Worm (Caenorhabditis elegans) whole organism, L1 larva: ENCODE data around the gene ZK930.4.
A peak's percentile ranks its signal among the peaks of the same experiment; 100 is the strongest.

Experiments used
- Y116A8C.19 ChIP-seq: sonication (generic microtip); optimal IDR thresholded peaks from 2 replicates; lab custom pipeline; 2016; ENCODE audit warnings: missing compliant biosample characterization, missing genetic modification characterization, borderline replicate concordance
- aha-1 ChIP-seq: fragments of 150-350 bp; optimal IDR thresholded peaks from 2 replicates; lab custom pipeline; 2014; ENCODE audit warnings: missing biosample characterization, missing genetic modification characterization
- alr-1 ChIP-seq: fragments of 200-800 bp; sonication (Bioruptor generic); optimal IDR thresholded peaks from 2 replicates; lab custom pipeline; 2018; ENCODE audit warnings: borderline replicate concordance, mild to moderate bottlenecking, missing genetic modification characterization, missing compliant biosample characterization
- ama-1 ChIP-seq: fragments of 150-350 bp; optimal IDR thresholded peaks from 2 replicates; lab custom pipeline; 2014
- blmp-1 ChIP-seq: fragments of 150-350 bp; optimal IDR thresholded peaks from 2 replicates; lab custom pipeline; 2014; ENCODE audit warnings: missing biosample characterization, missing genetic modification characterization
- ceh-82 ChIP-seq, 3 experiments: fragments of 150-350 bp in 1 of 3; sonication (generic microtip) in 2 of 3; optimal IDR thresholded peaks; 2 replicates each; lab custom pipeline; 2014 to 2017; ENCODE audit warnings: missing biosample characterization in 3 of 3, missing genetic modification characterization in 3 of 3
- ceh-90 ChIP-seq: sonication (generic microtip); optimal IDR thresholded peaks from 2 replicates; lab custom pipeline; 2016; ENCODE audit warnings: missing genetic modification characterization, missing compliant biosample characterization
- dpl-1 ChIP-seq, 3 experiments: fragments of 150-350 bp in 2 of 3; sonication (generic microtip) in 1 of 3; optimal IDR thresholded peaks; 2 replicates each; lab custom pipeline; 2014 to 2017; ENCODE audit warnings: missing biosample characterization in 3 of 3, missing genetic modification characterization in 3 of 3, missing genetic modification reagents in 3 of 3
- dsc-1 ChIP-seq: sonication (generic microtip); optimal IDR thresholded peaks from 2 replicates; lab custom pipeline; 2016; ENCODE audit warnings: mild to moderate bottlenecking, missing genetic modification characterization, missing compliant biosample characterization
- efl-1 ChIP-seq, 4 experiments: fragments of 150-350 bp; optimal IDR thresholded peaks in 3 of 4; peaks in 1 of 4; 1 replicate in 1 of 4; 2 replicates in 3 of 4; lab custom pipeline; 2014; ENCODE audit warnings: missing biosample characterization in 2 of 4, missing genetic modification characterization in 2 of 4, missing genetic modification reagents in 2 of 4
- egl-13 ChIP-seq: sonication (generic microtip); optimal IDR thresholded peaks from 2 replicates; lab custom pipeline; 2016; ENCODE audit warnings: missing genotype, missing genetic modification reagents, missing genetic modification characterization, missing compliant biosample characterization
- elt-2 ChIP-seq: sonication (generic microtip); optimal IDR thresholded peaks from 2 replicates; lab custom pipeline; 2016; ENCODE audit warnings: missing genetic modification characterization, mild to moderate bottlenecking, inconsistent platforms, missing compliant biosample characterization, missing genetic modification reagents
- elt-3 ChIP-seq, 6 experiments: fragments of 150-350 bp in 1 of 6; sonication (generic microtip); optimal IDR thresholded peaks; 2 replicates each; lab custom pipeline; 2017 to 2018; ENCODE audit warnings: missing biosample characterization in 6 of 6, missing genetic modification characterization in 6 of 6, inconsistent platforms in 1 of 6
- fkh-10 ChIP-seq: sonication (generic microtip); optimal IDR thresholded peaks from 2 replicates; lab custom pipeline; 2017; ENCODE audit warnings: missing biosample characterization, missing genetic modification reagents, missing genetic modification characterization
- fos-1 ChIP-seq: fragments of 150-350 bp; optimal IDR thresholded peaks from 2 replicates; lab custom pipeline; 2014; ENCODE audit warnings: missing biosample characterization, missing genetic modification characterization
- hlh-17 ChIP-seq: fragments of 200-800 bp; sonication (Bioruptor generic); optimal IDR thresholded peaks from 2 replicates; lab custom pipeline; 2018; ENCODE audit warnings: missing genetic modification characterization, mild to moderate bottlenecking, missing compliant biosample characterization, moderate library complexity, borderline replicate concordance
- hpl-2 ChIP-seq: fragments of 150-350 bp; optimal IDR thresholded peaks from 2 replicates; lab custom pipeline; 2014; ENCODE audit warnings: missing biosample characterization, missing genetic modification reagents, missing genetic modification characterization
- irx-1 ChIP-seq: sonication (generic microtip); optimal IDR thresholded peaks from 2 replicates; lab custom pipeline; 2016; ENCODE audit warnings: missing genetic modification characterization, missing compliant biosample characterization
- jun-1 ChIP-seq: fragments of 150-350 bp; optimal IDR thresholded peaks from 2 replicates; lab custom pipeline; 2014; ENCODE audit warnings: missing biosample characterization, missing genetic modification reagents, missing genetic modification characterization
- lin-13 ChIP-seq: fragments of 150-350 bp; optimal IDR thresholded peaks from 2 replicates; lab custom pipeline; 2014; ENCODE audit warnings: missing biosample characterization, missing genetic modification reagents, missing genetic modification characterization
- lin-14 ChIP-seq: fragments of 200-800 bp; sonication (Bioruptor generic); optimal IDR thresholded peaks from 2 replicates; lab custom pipeline; 2018; ENCODE audit warnings: mild to moderate bottlenecking, missing genetic modification characterization, moderate library complexity, missing compliant biosample characterization
- lin-35 ChIP-seq, 2 experiments: fragments of 150-350 bp; optimal IDR thresholded peaks; 2 replicates each; lab custom pipeline; 2014; ENCODE audit warnings: missing biosample characterization in 2 of 2, missing genetic modification characterization in 2 of 2, missing genetic modification reagents in 2 of 2
- mab-9 ChIP-seq: fragments of 200-800 bp; sonication (Bioruptor generic); IDR thresholded peaks from 2 replicates; pipeline ENCODE4 v1.3.6; 2022; ENCODE audit warnings: missing genetic modification reagents, missing genetic modification characterization, missing compliant biosample characterization
- mef-2 ChIP-seq: fragments of 150-350 bp; optimal IDR thresholded peaks from 2 replicates; lab custom pipeline; 2014; ENCODE audit warnings: missing biosample characterization, missing genetic modification characterization
- nhr-19 ChIP-seq: fragments of 200-800 bp; sonication (Bioruptor generic); conservative IDR thresholded peaks from 2 replicates; pipeline ENCODE4 v1.3.6; 2022; ENCODE audit warnings: missing genetic modification characterization, missing compliant biosample characterization
- nhr-28 ChIP-seq: fragments of 150-350 bp; optimal IDR thresholded peaks from 2 replicates; lab custom pipeline; 2014; ENCODE audit warnings: missing biosample characterization, missing genetic modification characterization
- nhr-71 ChIP-seq: sonication (generic microtip); optimal IDR thresholded peaks from 2 replicates; lab custom pipeline; 2016; ENCODE audit warnings: mild to moderate bottlenecking, missing genetic modification characterization, moderate library complexity, missing compliant biosample characterization
- nhr-90 ChIP-seq: sonication (generic microtip); optimal IDR thresholded peaks from 2 replicates; lab custom pipeline; 2016; ENCODE audit warnings: mild to moderate bottlenecking, missing genetic modification characterization, missing compliant biosample characterization; ENCODE audit not compliant: poor library complexity
- pag-3 ChIP-seq: sonication (generic microtip); optimal IDR thresholded peaks from 2 replicates; lab custom pipeline; 2017; ENCODE audit warnings: missing genetic modification characterization, mild to moderate bottlenecking, missing compliant biosample characterization, antibody characterized with exemption, borderline replicate concordance; ENCODE audit not compliant: insufficient read depth
- pqm-1 ChIP-seq: sonication (generic microtip); optimal IDR thresholded peaks from 3 replicates; lab custom pipeline; 2017; ENCODE audit warnings: missing biosample characterization, missing genetic modification characterization
- rnt-1 ChIP-seq: sonication (generic microtip); optimal IDR thresholded peaks from 2 replicates; lab custom pipeline; 2016; ENCODE audit warnings: mild to moderate bottlenecking, missing genetic modification characterization, moderate library complexity, missing compliant biosample characterization
- snu-23 ChIP-seq: sonication (generic microtip); optimal IDR thresholded peaks from 2 replicates; lab custom pipeline; 2016; ENCODE audit warnings: missing genetic modification characterization, missing compliant biosample characterization
- sptf-1 ChIP-seq: fragments of 150-350 bp; optimal IDR thresholded peaks from 2 replicates; lab custom pipeline; 2014; ENCODE audit warnings: missing biosample characterization, missing genetic modification characterization
- tbx-2 ChIP-seq: sonication (generic microtip); optimal IDR thresholded peaks from 2 replicates; lab custom pipeline; 2016; ENCODE audit warnings: missing genetic modification characterization, missing compliant biosample characterization
- unc-30 ChIP-seq: sonication (generic microtip); optimal IDR thresholded peaks from 2 replicates; lab custom pipeline; 2017; ENCODE audit warnings: missing biosample characterization, missing genetic modification characterization
- unc-86 ChIP-seq: sonication (generic microtip); optimal IDR thresholded peaks from 2 replicates; lab custom pipeline; 2016; ENCODE audit warnings: missing genetic modification characterization, missing compliant biosample characterization
- unc-98 ChIP-seq: fragments of 200-800 bp; sonication (Bioruptor generic); IDR thresholded peaks from 2 replicates; pipeline ENCODE4 v1.3.6; 2022; ENCODE audit warnings: missing genetic modification characterization, missing compliant biosample characterization
- zag-1 ChIP-seq: fragments of 150-350 bp; optimal IDR thresholded peaks from 2 replicates; lab custom pipeline; 2014; ENCODE audit warnings: missing biosample characterization, missing genetic modification characterization
- ztf-11 ChIP-seq, 2 experiments: sonication (generic microtip); optimal IDR thresholded peaks; 2 replicates each; lab custom pipeline; 2016 to 2017; ENCODE audit warnings: missing genetic modification characterization in 2 of 2, missing biosample characterization in 1 of 2, missing compliant biosample characterization in 1 of 2

The ZK930.4 gene

DNA sequence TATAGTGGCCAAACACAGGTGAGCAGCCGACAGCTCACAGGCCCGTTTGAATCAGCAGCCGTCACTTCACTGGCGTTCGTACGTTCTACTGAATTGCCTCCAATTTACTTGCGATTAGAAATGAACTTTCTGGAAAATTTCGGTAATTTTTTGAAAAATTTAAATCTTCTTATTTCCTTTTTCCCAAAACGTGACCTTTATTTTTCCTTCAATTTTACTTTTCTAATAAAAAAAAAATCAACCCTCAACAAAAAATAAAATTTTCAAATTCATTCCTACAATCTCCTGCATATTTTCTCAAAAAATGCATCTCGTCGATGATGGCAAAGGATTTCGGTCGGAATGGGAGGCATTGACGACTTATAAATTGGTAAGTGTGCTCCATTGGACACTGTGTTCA lies 42.1 kb downstream of the ZK930.4 start, which contains the start of gene W03C9.8:
W03C9.8 (plus strand) TSS at position 301 of the 400 bp plus-strand sequence.
- TF ChIP-seq sptf-1 (tag; lab: Kevin White, UChicago) = no peak
- TF ChIP-seq aha-1 (tag; lab: Kevin White, UChicago) = no peak
- no peak for TF ChIP-seq nhr-28
- TF ChIP-seq irx-1 = no peak
- no peak for TF ChIP-seq Y116A8C.19 (tag; lab: Kevin White, UChicago)
- no peak for TF ChIP-seq zag-1
- TF ChIP-seq fkh-10 (GFP tag; lab: Kevin White, UChicago) = no peak
- TF ChIP-seq rnt-1 (tag; lab: Kevin White, UChicago) = no peak
- no peak for TF ChIP-seq mab-9 (GFP tag; lab: Robert Waterston, UW)
- no peak for TF ChIP-seq elt-2
- no peak for TF ChIP-seq pqm-1 (tag; lab: Kevin White, UChicago)
- no peak for TF ChIP-seq dsc-1 (tag; lab: Kevin White, UChicago)
- TF ChIP-seq fos-1 = no peak
- TF ChIP-seq nhr-90 (tag; lab: Kevin White, UChicago) = no peak
- TF ChIP-seq tbx-2 (tag; lab: Kevin White, UChicago) = no peak
- TF ChIP-seq ama-1 (lab: Kevin White, UChicago) = no peak
- no peak for TF ChIP-seq unc-86 (tag; lab: Kevin White, UChicago)
- TF ChIP-seq unc-98 (GFP tag; lab: Robert Waterston, UW) = no peak
- TF ChIP-seq jun-1 (tag; lab: Kevin White, UChicago) = no peak
- TF ChIP-seq nhr-19 (GFP tag; lab: Robert Waterston, UW) = no peak
- TF ChIP-seq, all 84 proteins: peak for 0

DNA sequence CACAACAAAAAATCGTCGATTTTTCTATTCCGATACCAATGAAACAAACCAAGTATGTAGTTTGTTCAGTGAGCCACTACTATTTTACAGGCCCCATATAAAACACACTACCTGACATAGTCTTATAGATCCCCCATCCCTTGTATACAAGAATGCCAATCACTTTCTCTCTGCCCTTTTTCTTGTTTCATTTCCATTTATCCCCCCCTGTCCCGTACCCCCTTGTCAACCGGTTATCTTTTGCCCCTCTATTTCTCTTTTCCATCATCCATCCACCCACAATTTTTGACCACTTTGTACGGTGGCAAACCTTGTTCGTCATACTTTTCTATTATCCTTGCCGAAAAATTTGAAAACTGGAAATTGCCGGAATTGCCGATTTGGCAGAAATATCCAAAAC lies 46.6 kb downstream of the ZK930.4 start:
- TF ChIP-seq pag-3 (tag; lab: Kevin White, UChicago) (peak; percentile 5), efl-1 (optimal IDR thresholded peaks at IDR 0.05; lab: Kevin White, UChicago) (no peak), efl-1 (GFP tag; optimal IDR thresholded peaks at IDR 0.05 in 1 of 2; lab: Kevin White, UChicago) (peak in 1 of 2 experiments; percentile 78), ceh-90 (tag; lab: Kevin White, UChicago) (no peak), elt-3 (tag; optimal IDR thresholded peaks at IDR 0.05; lab: Kevin White, UChicago) (peak in 1 of 6 experiments; percentile 6), blmp-1 (tag; lab: Kevin White, UChicago) (peak; percentile 90)
- TF ChIP-seq, all 84 proteins: peak for 4

DNA sequence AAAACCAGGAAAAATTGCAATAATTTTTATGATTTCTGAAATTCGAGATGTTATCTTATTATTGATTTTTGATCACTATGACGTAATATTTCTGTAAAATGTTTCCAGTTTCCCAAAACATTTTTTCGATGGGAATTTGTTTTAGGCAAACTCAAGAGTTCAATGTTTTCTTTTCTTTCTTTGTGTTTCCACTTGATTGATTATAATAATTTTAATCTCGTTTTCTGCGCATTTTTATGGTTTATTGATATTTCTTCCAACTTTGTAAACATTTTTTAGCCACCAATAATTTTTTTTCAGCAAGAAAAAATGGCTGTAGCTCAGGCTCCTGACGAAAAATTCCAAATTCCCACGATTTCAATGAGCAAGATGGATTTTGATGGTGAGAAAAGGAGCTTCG lies 47.9 kb downstream of the ZK930.4 start, which contains the start of gene W03C9.6:
W03C9.6 (plus strand) TSS at position 301 of the 400 bp plus-strand sequence.
- TF ChIP-seq ama-1 (lab: Kevin White, UChicago) = no peak
- TF ChIP-seq ztf-11 (tag; optimal IDR thresholded peaks at IDR 0.05; lab: Kevin White, UChicago) = no peak
- TF ChIP-seq ceh-82 (tag; optimal IDR thresholded peaks at IDR 0.05; lab: Kevin White, UChicago) = no peak
- no peak for TF ChIP-seq mef-2 (tag; lab: Kevin White, UChicago)
- TF ChIP-seq hpl-2 (GFP tag; lab: Kevin White, UChicago) = no peak
- TF ChIP-seq alr-1 = no peak
- TF ChIP-seq unc-30 = no peak
- no peak for TF ChIP-seq hlh-17 (GFP tag; lab: Kevin White, UChicago)
- TF ChIP-seq lin-14 = no peak
- TF ChIP-seq lin-35 (GFP tag; optimal IDR thresholded peaks at IDR 0.05; lab: Kevin White, UChicago) = no peak
- no peak for TF ChIP-seq nhr-71 (tag; lab: Kevin White, UChicago)
- TF ChIP-seq egl-13 = no peak
- no peak for TF ChIP-seq snu-23 (GFP tag; lab: Kevin White, UChicago)
- TF ChIP-seq dpl-1 (GFP tag; optimal IDR thresholded peaks at IDR 0.05; lab: Kevin White, UChicago) = no peak
- TF ChIP-seq lin-13 (GFP tag; lab: Kevin White, UChicago) = no peak
- TF ChIP-seq nhr-28 = no peak
- no peak for TF ChIP-seq mab-9 (GFP tag; lab: Robert Waterston, UW)
- TF ChIP-seq, all 84 proteins: peak for 0
